Fruit fly (Drosophila melanogaster): ENCODE measurements around the gene CG13144.

dm6 chr2L:10479859-10480258 lies 11.4 kb downstream of the CG13144 start:
- TF ChIP-seq dsf (GFP tag; optimal IDR thresholded peaks at IDR 0.05; ENCODE audit: borderline replicate concordance) (no peak), brk (GFP tag; optimal IDR thresholded peaks at IDR 0.05) (no peak), GATAd (GFP tag; optimal IDR thresholded peaks at IDR 0.05) (peak; percentile 73), HLH106 (tag; optimal IDR thresholded peaks at IDR 0.05) (no peak), psq (GFP tag; optimal IDR thresholded peaks at IDR 0.05) (no peak), Myc (optimal IDR thresholded peaks at IDR 0.05) (no peak), Hr78 (GFP tag; optimal IDR thresholded peaks at IDR 0.05) (no peak), Jra (GFP tag; optimal IDR thresholded peaks at IDR 0.05) (no peak), pan (optimal IDR thresholded peaks at IDR 0.05) (no peak), jim (GFP tag; optimal IDR thresholded peaks at IDR 0.05) (no peak), woc (GFP tag; optimal IDR thresholded peaks at IDR 0.05) (no peak), rgr (GFP tag; optimal IDR thresholded peaks at IDR 0.05) (no peak)
